Worm (Caenorhabditis elegans): Measurements from ENCODE around the gene F22F4.9.

Gene F22F4.9

DNA sequence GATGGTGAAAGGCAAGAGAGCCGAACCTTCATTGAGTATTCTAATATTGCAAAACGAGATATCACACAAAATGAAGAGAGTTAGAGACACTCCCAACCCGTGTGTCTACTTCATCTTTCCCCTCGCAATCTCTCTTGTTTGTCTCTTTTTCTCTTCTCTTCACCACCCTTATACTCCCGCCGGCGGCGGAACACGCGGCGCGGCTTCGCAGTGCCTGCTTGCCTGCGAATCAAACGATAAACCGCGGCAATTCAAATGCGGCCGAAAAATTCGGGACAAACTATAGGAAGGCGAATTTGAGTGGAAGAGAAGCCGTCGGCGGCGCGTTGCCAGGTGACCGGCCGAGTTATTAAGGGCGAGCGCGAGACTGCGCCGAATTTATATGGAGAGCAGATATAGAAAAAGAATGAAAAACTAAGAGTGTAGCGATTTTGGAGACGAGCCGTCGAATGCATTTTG, 14.7 kb downstream of the F22F4.9 start, which contains the start of gene klp-13 (continued):
- TF ChIP-seq ahr-1 (tag; optimal IDR thresholded peaks at IDR 0.05) (no peak), pha-2 (tag; optimal IDR thresholded peaks at IDR 0.05) (no peak), fkh-10 (GFP tag; optimal IDR thresholded peaks at IDR 0.05) (no peak), T23F11.4 (GFP tag; optimal IDR thresholded peaks at IDR 0.05) (peak; percentile 3), hlh-30 (tag; optimal IDR thresholded peaks at IDR 0.05; ENCODE audit: insufficient read depth) (peak; percentile 78), pag-3 (tag; optimal IDR thresholded peaks at IDR 0.05; ENCODE audit: borderline replicate concordance) (no peak), lim-6 (tag; optimal IDR thresholded peaks at IDR 0.05) (peak; percentile 27), madf-2 (tag; optimal IDR thresholded peaks at IDR 0.05) (no peak), hlh-8 (tag; optimal IDR thresholded peaks at IDR 0.05) (peak; percentile 4), Y22D7AL.16 (tag; optimal IDR thresholded peaks at IDR 0.05) (no peak), ceh-34 (tag; optimal IDR thresholded peaks at IDR 0.05) (peak; percentile 79), hlh-15 (tag; optimal IDR thresholded peaks at IDR 0.05) (no peak), gmeb-2 (tag; optimal IDR thresholded peaks at IDR 0.05) (no peak), ama-1 (optimal IDR thresholded peaks at IDR 0.05) (no peak), sdc-2 (tag; optimal IDR thresholded peaks at IDR 0.05) (peak; percentile 69), unc-86 (tag; optimal IDR thresholded peaks at IDR 0.05) (no peak), tbx-2 (tag; optimal IDR thresholded peaks at IDR 0.05) (peak; percentile 81), ref-2 (tag; optimal IDR thresholded peaks at IDR 0.05) (peak; percentile 74), unc-42 (tag; optimal IDR thresholded peaks at IDR 0.05) (peak; percentile 65), elt-2 (tag; optimal IDR thresholded peaks at IDR 0.05) (peak; percentile 9), fkh-6 (tag; optimal IDR thresholded peaks at IDR 0.05) (no peak), ets-4 (tag; optimal IDR thresholded peaks at IDR 0.05) (peak; percentile 45), che-1 (tag; optimal IDR thresholded peaks at IDR 0.05) (no peak), unc-3 (GFP tag; conservative IDR thresholded peaks at IDR 0.05) (no peak), unc-3 (tag; optimal IDR thresholded peaks at IDR 0.05) (no peak), K09A11.1 (tag; optimal IDR thresholded peaks at IDR 0.05; ENCODE audit: insufficient read depth) (peak; percentile 61), ceh-2 (tag; optimal IDR thresholded peaks at IDR 0.05) (peak; percentile 49), ceh-18 (tag; optimal IDR thresholded peaks at IDR 0.05) (peak; percentile 90), rnt-1 (tag; optimal IDR thresholded peaks at IDR 0.05) (peak; percentile 86), ceh-6 (GFP tag; optimal IDR thresholded peaks at IDR 0.05) (no peak), pax-1 (tag; optimal IDR thresholded peaks at IDR 0.05) (peak; percentile 77), hlh-6 (tag; optimal IDR thresholded peaks at IDR 0.05) (peak; percentile 64), dmd-4 (tag; optimal IDR thresholded peaks at IDR 0.05; ENCODE audit: borderline replicate concordance) (peak; percentile 78), C38D4.7 (GFP tag; optimal IDR thresholded peaks at IDR 0.05) (no peak), nfya-1 (tag; optimal IDR thresholded peaks at IDR 0.05) (peak; percentile 81), elt-4 (tag; optimal IDR thresholded peaks at IDR 0.05) (no peak), nhr-11 (tag; optimal IDR thresholded peaks at IDR 0.05) (no peak), eyg-1 (tag; optimal IDR thresholded peaks at IDR 0.05) (no peak), npax-4 (tag; optimal IDR thresholded peaks at IDR 0.05) (no peak), ttx-3 (tag; optimal IDR thresholded peaks at IDR 0.05) (no peak), F13H6.1 (tag; optimal IDR thresholded peaks at IDR 0.05) (peak; percentile 14), syd-9 (tag; optimal IDR thresholded peaks at IDR 0.05) (no peak), ceh-24 (tag; optimal IDR thresholded peaks at IDR 0.05) (no peak), nhr-232 (tag; optimal IDR thresholded peaks at IDR 0.05) (no peak), unc-55 (GFP tag; optimal IDR thresholded peaks at IDR 0.05) (peak; percentile 77), zip-5 (tag; optimal IDR thresholded peaks at IDR 0.05) (no peak), ceh-14 (tag; optimal IDR thresholded peaks at IDR 0.05) (peak; percentile 64), sox-2 (GFP tag; IDR thresholded peaks at IDR 0.05) (no peak), odd-2 (tag; optimal IDR thresholded peaks at IDR 0.05) (no peak), ceh-48 (tag; optimal IDR thresholded peaks at IDR 0.05) (no peak)

Measured in whole organism, late embryonic.